Fruit fly (Drosophila melanogaster) whole organism, embryonic: ENCODE data around the gene ZnT86D.

ENCODE experiments used
- Blimp-1 ChIP-seq: fragments of 200-800 bp; sonication (Bioruptor generic); optimal IDR thresholded peaks from 3 replicates; lab custom pipeline; 2018; ENCODE audit warnings: missing biosample characterization, missing genetic modification characterization, mild to moderate bottlenecking, moderate library complexity, missing genetic modification reagents
- C15 ChIP-seq: fragments of 200-800 bp; sonication (Bioruptor generic); IDR thresholded peaks from 3 replicates; pipeline ENCODE4 v1.3.6; 2022; ENCODE audit warnings: missing biosample characterization, missing genetic modification characterization
- CG11085 ChIP-seq: fragments of 200-800 bp; sonication (Bioruptor generic); IDR thresholded peaks from 2 replicates; pipeline ENCODE4 v1.3.6; 2022; ENCODE audit warnings: missing biosample characterization, missing genetic modification characterization
- CG12219 ChIP-seq: fragments of 200-800 bp; sonication (Bioruptor generic); optimal IDR thresholded peaks from 3 replicates; lab custom pipeline; 2018; ENCODE audit warnings: missing biosample characterization, mild to moderate bottlenecking, missing genetic modification characterization
- CG15514 ChIP-seq: fragments of 200-800 bp; sonication (Bioruptor generic); optimal IDR thresholded peaks from 3 replicates; lab custom pipeline; 2017; ENCODE audit warnings: missing biosample characterization, missing genetic modification characterization, mild to moderate bottlenecking, moderate library complexity, missing genetic modification reagents
- CG1647 ChIP-seq: fragments of 200-800 bp; sonication (Bioruptor generic); optimal IDR thresholded peaks from 3 replicates; lab custom pipeline; 2016; ENCODE audit warnings: missing biosample characterization, missing genetic modification characterization
- CG17186 ChIP-seq: fragments of 200-800 bp; sonication (Bioruptor generic); optimal IDR thresholded peaks from 3 replicates; lab custom pipeline; 2017; ENCODE audit warnings: missing biosample characterization, missing genetic modification reagents, missing genetic modification characterization
- CG18262 ChIP-seq: fragments of 200-800 bp; optimal IDR thresholded peaks from 3 replicates; lab custom pipeline; 2019; ENCODE audit warnings: missing biosample characterization, mild to moderate bottlenecking, missing genetic modification characterization, moderate library complexity
- CG18619 ChIP-seq: fragments of 200-800 bp; sonication (Bioruptor generic); optimal IDR thresholded peaks from 3 replicates; lab custom pipeline; 2017; ENCODE audit warnings: missing biosample characterization, mild to moderate bottlenecking, missing genetic modification characterization
- CG2678 ChIP-seq: fragments of 200-800 bp; sonication (Bioruptor generic); optimal IDR thresholded peaks from 3 replicates; lab custom pipeline; 2019; ENCODE audit warnings: missing biosample characterization, mild to moderate bottlenecking, missing genetic modification characterization, moderate library complexity
- CG34224 ChIP-seq: fragments of 200-800 bp; sonication (Bioruptor generic); IDR thresholded peaks from 3 replicates; pipeline ENCODE4 v1.3.6; 2022; ENCODE audit warnings: missing biosample characterization, missing genetic modification characterization; ENCODE audit not compliant: partially characterized antibody
- CG4360 ChIP-seq: fragments of 200-800 bp; sonication (Bioruptor generic); IDR thresholded peaks from 2 replicates; pipeline ENCODE4 v1.3.6; 2022; ENCODE audit warnings: missing biosample characterization, missing genetic modification characterization
- CG4424 ChIP-seq: fragments of 200-800 bp; sonication (Bioruptor generic); optimal IDR thresholded peaks from 3 replicates; lab custom pipeline; 2016; ENCODE audit warnings: missing biosample characterization, missing genetic modification characterization
- CG4854 ChIP-seq: fragments of 200-800 bp; sonication (Bioruptor generic); optimal IDR thresholded peaks from 2 replicates; lab custom pipeline; 2016; ENCODE audit warnings: missing biosample characterization, missing genetic modification characterization, inconsistent platforms
- CG7357 ChIP-seq: fragments of 200-800 bp; sonication (Bioruptor generic); IDR thresholded peaks from 3 replicates; pipeline ENCODE4 v1.3.6; 2022; ENCODE audit warnings: missing biosample characterization, missing genetic modification characterization
- CG7786 ChIP-seq: fragments of 200-800 bp; sonication (Bioruptor generic); optimal IDR thresholded peaks from 2 replicates; lab custom pipeline; 2016; ENCODE audit warnings: missing biosample characterization, missing genetic modification characterization
- CG7839 ChIP-seq: fragments of 200-800 bp; sonication (Bioruptor generic); optimal IDR thresholded peaks from 3 replicates; lab custom pipeline; 2018; ENCODE audit warnings: missing biosample characterization, mild to moderate bottlenecking, missing genetic modification characterization, moderate library complexity
- CG7987 ChIP-seq: fragments of 200-800 bp; sonication (Bioruptor generic); optimal IDR thresholded peaks from 2 replicates; lab custom pipeline; 2018; ENCODE audit warnings: missing biosample characterization, mild to moderate bottlenecking, missing genetic modification characterization, moderate library complexity
- CG8290 ChIP-seq, 3 experiments: fragments of 200-800 bp; sonication (Bioruptor generic); optimal IDR thresholded peaks; 2 replicates each; lab custom pipeline; 2016 to 2019; ENCODE audit warnings: missing biosample characterization in 3 of 3, missing genetic modification characterization in 3 of 3, mild to moderate bottlenecking in 2 of 3, moderate library complexity in 1 of 3
- CG9797 ChIP-seq: fragments of 200-800 bp; sonication (Bioruptor generic); optimal IDR thresholded peaks from 3 replicates; lab custom pipeline; 2018; ENCODE audit warnings: missing biosample characterization, mild to moderate bottlenecking, missing genetic modification characterization
- CkIIα-i1 ChIP-seq: fragments of 200-800 bp; sonication (Bioruptor generic); IDR thresholded peaks from 2 replicates; pipeline ENCODE4 v1.3.6; 2022; ENCODE audit warnings: missing biosample characterization, missing genetic modification characterization
- Doc2 ChIP-seq: fragments of 200-800 bp; sonication (Bioruptor generic); IDR thresholded peaks from 2 replicates; pipeline ENCODE4 v1.3.6; 2022; ENCODE audit warnings: missing biosample characterization, missing genetic modification characterization
- Doc3 ChIP-seq: fragments of 200-800 bp; sonication (Bioruptor generic); IDR thresholded peaks from 3 replicates; pipeline ENCODE4 v1.3.6; 2022; ENCODE audit warnings: missing biosample characterization, missing genetic modification characterization; ENCODE audit not compliant: partially characterized antibody
- Dp ChIP-seq: fragments of 200-800 bp; sonication (Bioruptor generic); optimal IDR thresholded peaks from 2 replicates; lab custom pipeline; 2018; ENCODE audit warnings: missing biosample characterization, mild to moderate bottlenecking, missing genetic modification characterization, moderate library complexity
- E2f1 ChIP-seq: fragments of 200-800 bp; sonication (Bioruptor generic); IDR thresholded peaks from 2 replicates; pipeline ENCODE4 v1.3.6; 2022; ENCODE audit warnings: missing biosample characterization, missing genetic modification characterization
- Gug ChIP-seq: fragments of 200-800 bp; sonication (Bioruptor generic); IDR thresholded peaks from 4 replicates; pipeline ENCODE4 v1.3.6; 2022; ENCODE audit warnings: missing biosample characterization, missing genetic modification characterization
- Kr ChIP-seq: fragments of 200-800 bp; sonication (Bioruptor generic); optimal IDR thresholded peaks from 2 replicates; lab custom pipeline; 2017; ENCODE audit warnings: missing biosample characterization, mild to moderate bottlenecking, missing genetic modification characterization
- Lpt ChIP-seq: fragments of >200 bp; optimal IDR thresholded peaks from 2 replicates; lab custom pipeline; 2018; ENCODE audit warnings: missing biosample characterization, missing genetic modification characterization
- MTF-1 ChIP-seq: fragments of 200-800 bp; sonication (Bioruptor generic); optimal IDR thresholded peaks from 2 replicates; lab custom pipeline; 2018; ENCODE audit warnings: missing biosample characterization, mild to moderate bottlenecking, missing genetic modification characterization, borderline replicate concordance
- Nf-YA ChIP-seq: fragments of 200-800 bp; sonication (Bioruptor generic); IDR thresholded peaks from 2 replicates; pipeline ENCODE4 v1.3.6; 2022; ENCODE audit warnings: missing biosample characterization, missing genetic modification characterization
- Rfx ChIP-seq: fragments of 200-800 bp; sonication (Bioruptor generic); IDR thresholded peaks from 2 replicates; pipeline ENCODE4 v1.3.6; 2022; ENCODE audit warnings: missing biosample characterization, missing genetic modification characterization
- Sin3A ChIP-seq: fragments of >200 bp; optimal IDR thresholded peaks from 2 replicates; lab custom pipeline; 2018
- Six4 ChIP-seq: fragments of 200-800 bp; sonication (Bioruptor generic); optimal IDR thresholded peaks from 2 replicates; lab custom pipeline; 2016; ENCODE audit warnings: missing biosample characterization, missing genetic modification characterization
- Taf1 ChIP-seq: fragments of 200-800 bp; sonication (Bioruptor generic); IDR thresholded peaks from 2 replicates; pipeline ENCODE4 v1.3.6; 2022; ENCODE audit warnings: missing biosample characterization, missing genetic modification characterization
- abd-A ChIP-seq: fragments of 200-800 bp; sonication (Bioruptor generic); optimal IDR thresholded peaks from 3 replicates; lab custom pipeline; 2019; ENCODE audit warnings: missing biosample characterization, mild to moderate bottlenecking, missing genetic modification characterization, moderate library complexity
- btn ChIP-seq: fragments of 200-800 bp; sonication (Bioruptor generic); optimal IDR thresholded peaks from 2 replicates; lab custom pipeline; 2016; ENCODE audit warnings: missing biosample characterization, missing genetic modification characterization
- caup ChIP-seq: fragments of 200-800 bp; sonication (Bioruptor generic); optimal IDR thresholded peaks from 3 replicates; lab custom pipeline; 2017; ENCODE audit warnings: missing biosample characterization, mild to moderate bottlenecking, missing genetic modification characterization, moderate library complexity; ENCODE audit not compliant: severe bottlenecking
- cg ChIP-seq: fragments of 200-800 bp; sonication (Bioruptor generic); optimal IDR thresholded peaks from 3 replicates; lab custom pipeline; 2019; ENCODE audit warnings: missing biosample characterization, mild to moderate bottlenecking, missing genetic modification characterization, moderate library complexity
- disco-r ChIP-seq: fragments of 200-800 bp; sonication (Bioruptor generic); optimal IDR thresholded peaks from 2 replicates; lab custom pipeline; 2016; ENCODE audit warnings: missing biosample characterization, missing genetic modification characterization
- hkb ChIP-seq, 2 experiments: fragments of 200-800 bp in 1 of 2; fragments of >200 bp in 1 of 2; sonication (Bioruptor generic) in 1 of 2; IDR thresholded peaks in 1 of 2; optimal IDR thresholded peaks in 1 of 2; 2 replicates each; pipeline versions ENCODE4 v1.3.6 to Lab custom; 2017 to 2022; ENCODE audit warnings: missing biosample characterization in 1 of 2, missing genetic modification characterization in 1 of 2
- inv ChIP-seq: fragments of 200-800 bp; sonication (Bioruptor generic); IDR thresholded peaks from 2 replicates; pipeline ENCODE4 v1.3.6; 2022; ENCODE audit warnings: missing biosample characterization, missing genetic modification characterization; ENCODE audit not compliant: partially characterized antibody
- sd ChIP-seq: fragments of 200-800 bp; sonication (Bioruptor generic); optimal IDR thresholded peaks from 3 replicates; lab custom pipeline; 2018; ENCODE audit warnings: missing biosample characterization, mild to moderate bottlenecking, missing genetic modification characterization, moderate library complexity
- sima ChIP-seq: fragments of 200-800 bp; sonication (Bioruptor generic); optimal IDR thresholded peaks from 2 replicates; lab custom pipeline; 2016; ENCODE audit warnings: missing biosample characterization, missing genetic modification characterization
- tgo ChIP-seq: fragments of 200-800 bp; sonication (Bioruptor generic); IDR thresholded peaks from 3 replicates; pipeline ENCODE4 v1.3.6; 2022; ENCODE audit warnings: missing biosample characterization, missing genetic modification characterization
- tin ChIP-seq: fragments of 200-800 bp; sonication (Bioruptor generic); optimal IDR thresholded peaks from 3 replicates; lab custom pipeline; 2016; ENCODE audit warnings: missing biosample characterization, missing genetic modification characterization
- vfl ChIP-seq: fragments of 200-800 bp; sonication (Bioruptor generic); optimal IDR thresholded peaks from 2 replicates; lab custom pipeline; 2016; ENCODE audit warnings: missing biosample characterization, missing genetic modification characterization
- zen ChIP-seq: fragments of 200-800 bp; sonication (Bioruptor generic); optimal IDR thresholded peaks from 3 replicates; lab custom pipeline; 2018; ENCODE audit warnings: missing biosample characterization, mild to moderate bottlenecking, missing genetic modification characterization, moderate library complexity

Gene ZnT86D

DNA sequence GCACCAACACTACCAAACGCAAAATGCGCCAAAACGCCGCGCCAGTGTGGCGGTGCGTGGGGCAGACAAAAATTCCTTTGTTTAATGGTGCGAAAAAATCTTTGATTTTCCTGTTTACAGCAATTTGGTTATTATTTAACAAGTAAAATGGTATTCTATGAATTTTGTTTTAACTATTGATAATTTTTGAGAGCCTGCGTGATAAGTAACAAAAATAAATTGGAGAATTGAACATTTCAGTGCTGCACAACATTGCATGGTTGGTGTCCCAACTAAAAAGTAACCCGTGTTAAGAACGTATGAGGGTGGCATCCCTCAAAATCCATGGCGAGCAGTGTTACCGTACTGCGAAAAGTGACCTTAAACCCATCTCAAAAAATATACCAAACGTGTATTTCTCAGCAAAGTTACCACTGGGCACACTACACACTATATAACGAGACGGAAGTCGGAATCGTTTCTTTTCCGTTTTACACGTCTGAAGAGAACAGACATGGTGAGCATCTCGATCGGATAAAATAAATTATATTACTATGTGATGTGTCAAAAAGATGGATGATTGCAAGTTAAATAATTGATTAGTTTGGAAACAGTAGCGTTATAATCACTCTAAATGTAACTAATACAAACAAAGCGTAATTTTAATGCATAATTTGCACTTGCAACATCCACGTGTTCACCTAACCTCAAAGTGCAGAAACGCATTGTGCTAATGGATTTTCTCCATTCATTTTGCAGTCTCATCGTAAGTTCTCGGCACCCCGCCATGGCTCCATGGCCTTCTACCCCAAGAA is 7.3 kb upstream of the ZnT86D start, which contains the start of the genes CG6693 and RpL3 (continued):
- TF ChIP-seq CG7987 (peak; percentile 95), Doc3 (GFP tag; lab: Robert Waterston, UW) (no peak), vfl (GFP tag; lab: Kevin White, UChicago) (peak; percentile 63), CG7839 (tag; lab: Kevin White, UChicago) (peak; percentile 77), CG11085 (GFP tag; lab: Robert Waterston, UW) (peak; percentile 75), C15 (GFP tag; lab: Robert Waterston, UW) (peak; percentile 47; the same call in 1 of the 3 replicates), tgo (GFP tag; lab: Robert Waterston, UW) (peak; percentile 22; the same call in 1 of the 3 replicates), caup (peak; percentile 92), Kr (GFP tag; lab: Kevin White, UChicago) (no peak), MTF-1 (GFP tag; lab: Kevin White, UChicago) (peak; percentile 96), btn (GFP tag; lab: Kevin White, UChicago) (peak; percentile 47), cg (GFP tag; lab: Kevin White, UChicago) (peak; percentile 79), Taf1 (GFP tag; lab: Robert Waterston, UW) (peak; percentile 37), inv (GFP tag; lab: Robert Waterston, UW) (peak; percentile 24; the same call in 1 of the 2 replicates), CG15514 (GFP tag; lab: Kevin White, UChicago) (peak; percentile 87), CG7786 (GFP tag; lab: Kevin White, UChicago) (peak; percentile 24), Blimp-1 (GFP tag; lab: Kevin White, UChicago) (peak; percentile 44), CG7357 (0 out of 3 replicates have a peak, but pooled peaks have one; percentile 24), zen (tag; lab: Kevin White, UChicago) (peak; percentile 60), CG34224 (GFP tag; lab: Robert Waterston, UW) (no peak; the same call in 2 of the 3 replicates), Doc2 (GFP tag; lab: Robert Waterston, UW) (no peak), CG12219 (GFP tag; lab: Kevin White, UChicago) (peak; percentile 86), CG4424 (GFP tag; lab: Kevin White, UChicago) (peak; percentile 56), Gug (GFP tag; lab: Robert Waterston, UW) (peak; percentile 20; the same call in 1 of the 4 replicates), Nf-YA (GFP tag; lab: Robert Waterston, UW) (peak; percentile 76), Six4 (GFP tag; lab: Kevin White, UChicago) (peak; percentile 27), CG9797 (GFP tag; lab: Kevin White, UChicago) (peak; percentile 100), sima (GFP tag; lab: Kevin White, UChicago) (no peak), CG4854 (GFP tag; lab: Kevin White, UChicago) (peak; percentile 76), tin (GFP tag; lab: Kevin White, UChicago) (peak; percentile 21), CG18262 (tag; lab: Kevin White, UChicago) (peak; percentile 69), CG17186 (peak; percentile 80), abd-A (no peak), disco-r (peak; percentile 53), sd (tag; lab: Kevin White, UChicago) (peak; percentile 40), Dp (peak; percentile 79), Lpt (GFP tag; lab: Kevin White, UChicago) (no peak), CG18619 (GFP tag; lab: Kevin White, UChicago) (peak; percentile 80), CG1647 (GFP tag; lab: Kevin White, UChicago) (peak; percentile 52), CG4360 (GFP tag; lab: Robert Waterston, UW) (no peak), CkIIα-i1 (GFP tag; lab: Robert Waterston, UW) (peak; percentile 39; the same call in 1 of the 2 replicates), CG8290 (GFP tag; optimal IDR thresholded peaks at IDR 0.05; lab: Kevin White, UChicago) (peak; percentile 69), CG8290 (tag; optimal IDR thresholded peaks at IDR 0.05; lab: Kevin White, UChicago) (peak; percentile 43 to 94), Rfx (peak; percentile 82), Sin3A (peak; percentile 99), hkb (optimal IDR thresholded peaks at IDR 0.05; lab: Kevin White, UChicago) (peak; percentile 93), hkb (GFP tag; IDR thresholded peaks at IDR 0.05; lab: Robert Waterston, UW) (peak; percentile 67), CG2678 (tag; lab: Kevin White, UChicago) (peak; percentile 82), E2f1 (GFP tag; lab: Robert Waterston, UW) (peak; percentile 47; the same call in 1 of the 2 replicates)
